Fruit fly (Drosophila melanogaster) whole organism, adult: Measurements from ENCODE around the gene CG2059.

Experiments used
- CG11617 ChIP-seq: fragments of 200-800 bp; sonication (Bioruptor generic); optimal IDR thresholded peaks from 2 replicates; lab custom pipeline; 2017; ENCODE audit warnings: mild to moderate bottlenecking, missing biosample characterization, missing genetic modification reagents, missing genetic modification characterization
- CG33017 ChIP-seq: fragments of 200-800 bp; sonication (Bioruptor generic); optimal IDR thresholded peaks from 2 replicates; lab custom pipeline; 2018; ENCODE audit warnings: missing biosample characterization, mild to moderate bottlenecking, missing genetic modification characterization, moderate library complexity
- CG5204 ChIP-seq: fragments of 200-800 bp; sonication (Bioruptor generic); optimal IDR thresholded peaks from 2 replicates; lab custom pipeline; 2016; ENCODE audit warnings: missing biosample characterization, missing genetic modification characterization
- CG7045 ChIP-seq: fragments of 200-800 bp; sonication (Bioruptor generic); optimal IDR thresholded peaks from 2 replicates; lab custom pipeline; 2017; ENCODE audit warnings: missing biosample characterization, mild to moderate bottlenecking, missing genetic modification characterization
- CG7101 ChIP-seq: fragments of 200-800 bp; sonication (Bioruptor generic); optimal IDR thresholded peaks from 2 replicates; lab custom pipeline; 2018; ENCODE audit warnings: missing biosample characterization, mild to moderate bottlenecking, missing genetic modification characterization, moderate library complexity
- Crg-1 ChIP-seq: fragments of 200-800 bp; sonication (Bioruptor generic); optimal IDR thresholded peaks from 2 replicates; lab custom pipeline; 2016; ENCODE audit warnings: missing biosample characterization, missing genetic modification characterization
- Hr96 ChIP-seq: fragments of 200-800 bp; sonication (Bioruptor generic); optimal IDR thresholded peaks from 2 replicates; lab custom pipeline; 2016; ENCODE audit warnings: missing biosample characterization, missing genetic modification characterization
- Mnt ChIP-seq: fragments of 200-800 bp; sonication (Bioruptor generic); optimal IDR thresholded peaks from 2 replicates; lab custom pipeline; 2016; ENCODE audit warnings: missing biosample characterization, mild to moderate bottlenecking, missing genetic modification characterization
- bab1 ChIP-seq: fragments of 200-800 bp; sonication (Bioruptor generic); optimal IDR thresholded peaks from 3 replicates; lab custom pipeline; 2019; ENCODE audit warnings: missing biosample characterization, mild to moderate bottlenecking, missing genetic modification characterization, moderate library complexity
- cic ChIP-seq: fragments of 200-800 bp; sonication (Bioruptor generic); optimal IDR thresholded peaks from 2 replicates; lab custom pipeline; 2017; ENCODE audit warnings: missing biosample characterization, mild to moderate bottlenecking, missing genetic modification characterization, moderate library complexity
- cnc ChIP-seq, 2 experiments: fragments of >200 bp; optimal IDR thresholded peaks; 2 replicates each; lab custom pipeline; 2017
- kay ChIP-seq: fragments of 200-800 bp; sonication (Bioruptor generic); peaks from one replicate; lab custom pipeline; 2016; ENCODE audit warnings: missing biosample characterization, missing genetic modification characterization, borderline replicate concordance
- ovo ChIP-seq: fragments of 200-800 bp; sonication (Bioruptor generic); optimal IDR thresholded peaks from 2 replicates; lab custom pipeline; 2016; ENCODE audit warnings: missing biosample characterization, missing genetic modification characterization
- pad ChIP-seq: fragments of 200-800 bp; sonication (Bioruptor generic); optimal IDR thresholded peaks from 3 replicates; lab custom pipeline; 2017; ENCODE audit warnings: missing biosample characterization, missing genetic modification characterization, mild to moderate bottlenecking, moderate library complexity, missing genetic modification reagents

dm6 chrX:7336962-7337844, 51.0 kb downstream of the CG2059 start, which contains the start of gene CBP:
- no peak for TF ChIP-seq CG7045 (GFP tag; lab: Kevin White, UChicago)
- TF ChIP-seq Mnt (GFP tag; lab: Kevin White, UChicago), result no peak
- TF ChIP-seq Crg-1 (GFP tag; lab: Kevin White, UChicago), result no peak
- TF ChIP-seq ovo (GFP tag; lab: Kevin White, UChicago), result no peak
- TF ChIP-seq CG11617, result no peak
- TF ChIP-seq bab1 (GFP tag; lab: Kevin White, UChicago), result peak; percentile 69
- no peak for TF ChIP-seq cic (GFP tag; lab: Kevin White, UChicago)
- peak; percentile 48 for TF ChIP-seq Hr96 (GFP tag; lab: Kevin White, UChicago)
- TF ChIP-seq CG5204 (GFP tag; lab: Kevin White, UChicago), result no peak
- peak; percentile 60 for TF ChIP-seq CG7101 (tag; lab: Kevin White, UChicago)
- no peak for TF ChIP-seq CG33017 (tag; lab: Kevin White, UChicago)
- TF ChIP-seq cnc (optimal IDR thresholded peaks at IDR 0.05; lab: Kevin White, UChicago), result no peak
- no peak for TF ChIP-seq pad (GFP tag; lab: Kevin White, UChicago)
- no peak for TF ChIP-seq kay (GFP tag; lab: Kevin White, UChicago)
